Worm (Caenorhabditis elegans) whole organism, young adult: Measurements from ENCODE around the gene gar-3.

Experiments used
- atf-7 ChIP-seq: sonication (generic microtip); optimal IDR thresholded peaks from 2 replicates; lab custom pipeline; 2017; ENCODE audit warnings: mild to moderate bottlenecking, missing genetic modification characterization, missing compliant biosample characterization
- egrh-3 ChIP-seq: fragments of 200-800 bp; sonication (Bioruptor generic); IDR thresholded peaks from 2 replicates; pipeline ENCODE4 v1.3.6; 2022; ENCODE audit warnings: missing genetic modification reagents, missing genetic modification characterization, missing compliant biosample characterization
- gei-17 ChIP-seq: fragments of 200-800 bp; sonication (Bioruptor generic); optimal IDR thresholded peaks from 2 replicates; lab custom pipeline; 2018; ENCODE audit warnings: mild to moderate bottlenecking, missing genetic modification characterization, missing compliant biosample characterization
- lin-40 ChIP-seq: sonication (generic microtip); optimal IDR thresholded peaks from 2 replicates; lab custom pipeline; 2016; ENCODE audit warnings: missing genetic modification characterization, mild to moderate bottlenecking, missing compliant biosample characterization, missing genotype, missing genetic modification reagents
- nhr-90 ChIP-seq: sonication (generic microtip); optimal IDR thresholded peaks from 2 replicates; lab custom pipeline; 2016; ENCODE audit warnings: missing genotype, mild to moderate bottlenecking, missing genetic modification characterization, missing compliant biosample characterization
- xnd-1 ChIP-seq: sonication (generic microtip); optimal IDR thresholded peaks from 2 replicates; lab custom pipeline; 2016; ENCODE audit warnings: missing genotype, missing genetic modification reagents, missing genetic modification characterization, missing compliant biosample characterization

ce11 chrV:14542138-14542537 lies 37.4 kb downstream of the gar-3 start:
- no peak for TF ChIP-seq egrh-3 (GFP tag; lab: Robert Waterston, UW)
- TF ChIP-seq lin-40 (tag; lab: Kevin White, UChicago) = no peak
- TF ChIP-seq atf-7 (tag; lab: Kevin White, UChicago) = no peak
- TF ChIP-seq gei-17 (GFP tag; lab: Kevin White, UChicago) = no peak
- TF ChIP-seq xnd-1 (tag; lab: Kevin White, UChicago) = no peak
- TF ChIP-seq nhr-90 = no peak
